Worm (Caenorhabditis elegans): Measurements from ENCODE around the gene C18B2.5.

- no peak for TF ChIP-seq fos-1 (tag; optimal IDR thresholded peaks at IDR 0.05)
- no peak for TF ChIP-seq hmg-11 (tag; optimal IDR thresholded peaks at IDR 0.05)
- TF ChIP-seq nhr-77 (tag; optimal IDR thresholded peaks at IDR 0.05): no peak
- no peak for TF ChIP-seq elt-2 (tag; optimal IDR thresholded peaks at IDR 0.05)
- TF ChIP-seq nhr-28 (tag; optimal IDR thresholded peaks at IDR 0.05): no peak
- TF ChIP-seq daf-12 (tag; optimal IDR thresholded peaks at IDR 0.05): no peak
- no peak for TF ChIP-seq elt-1 (tag; optimal IDR thresholded peaks at IDR 0.05)
- TF ChIP-seq nfya-1 (tag; optimal IDR thresholded peaks at IDR 0.05; ENCODE audit: insufficient read depth): no peak
- TF ChIP-seq nhr-12 (tag; optimal IDR thresholded peaks at IDR 0.05): no peak
- TF ChIP-seq ztf-4 (tag; optimal IDR thresholded peaks at IDR 0.05): no peak
Observed at ce11 chrX:3623162-3623561, 12.3 kb upstream of the C18B2.5 start, which contains the start of gene C18B2.2.
